Fruit fly (Drosophila melanogaster) whole organism, pupa: Measurements from ENCODE around the gene CG13070.
A peak's percentile ranks its signal among the peaks of the same experiment; 100 is the strongest.

Source experiments
- CG10348 ChIP-seq: fragments of 200-800 bp; sonication (Bioruptor generic); IDR thresholded peaks from 2 replicates; pipeline ENCODE4 v1.3.6; 2022; ENCODE audit warnings: missing biosample characterization, missing genetic modification characterization
- CG12605 ChIP-seq: fragments of 200-800 bp; sonication (Bioruptor generic); IDR thresholded peaks from 2 replicates; pipeline ENCODE4 v1.3.6; 2022; ENCODE audit warnings: missing biosample characterization, missing genetic modification characterization
- CG13204 ChIP-seq: fragments of 200-800 bp; sonication (Bioruptor generic); optimal IDR thresholded peaks from 2 replicates; lab custom pipeline; 2018; ENCODE audit warnings: missing biosample characterization, mild to moderate bottlenecking, missing genetic modification characterization, moderate library complexity
- CG14655 ChIP-seq: fragments of 200-800 bp; sonication (Bioruptor generic); optimal IDR thresholded peaks from 3 replicates; lab custom pipeline; 2017; ENCODE audit warnings: mild to moderate bottlenecking, missing biosample characterization, missing genetic modification reagents, missing genetic modification characterization
- CG15710 ChIP-seq: fragments of 200-800 bp; sonication (Bioruptor generic); optimal IDR thresholded peaks from 2 replicates; lab custom pipeline; 2018; ENCODE audit warnings: missing biosample characterization, mild to moderate bottlenecking, missing genetic modification characterization, moderate library complexity
- CG17806 ChIP-seq: fragments of 200-800 bp; sonication (Bioruptor generic); optimal IDR thresholded peaks from 2 replicates; lab custom pipeline; 2018; ENCODE audit warnings: missing biosample characterization, mild to moderate bottlenecking, missing genetic modification characterization, moderate library complexity
- CG32121 ChIP-seq: fragments of 200-800 bp; sonication (Bioruptor generic); IDR thresholded peaks from 2 replicates; pipeline ENCODE4 v1.3.6; 2022; ENCODE audit warnings: missing biosample characterization, missing genetic modification characterization
- CG34367 ChIP-seq: fragments of 200-800 bp; sonication (Bioruptor generic); optimal IDR thresholded peaks from 2 replicates; lab custom pipeline; 2018; ENCODE audit warnings: missing biosample characterization, mild to moderate bottlenecking, missing genetic modification characterization
- CG4496 ChIP-seq: fragments of 200-800 bp; sonication (Bioruptor generic); IDR thresholded peaks from 3 replicates; pipeline ENCODE4 v1.3.6; 2022; ENCODE audit warnings: missing biosample characterization, missing genetic modification characterization
- CG8159 ChIP-seq: fragments of 200-800 bp; sonication (Bioruptor generic); optimal IDR thresholded peaks from 3 replicates; lab custom pipeline; 2018; ENCODE audit warnings: missing biosample characterization, mild to moderate bottlenecking, missing genetic modification characterization, moderate library complexity
- CG8301 ChIP-seq: fragments of 200-800 bp; sonication (Bioruptor generic); optimal IDR thresholded peaks from 2 replicates; lab custom pipeline; 2018; ENCODE audit warnings: missing biosample characterization, mild to moderate bottlenecking, missing genetic modification characterization
- CG9948 ChIP-seq: fragments of 200-800 bp; sonication (Bioruptor generic); optimal IDR thresholded peaks from 2 replicates; lab custom pipeline; 2018; ENCODE audit warnings: missing biosample characterization, mild to moderate bottlenecking, missing genetic modification characterization, moderate library complexity
- D1 ChIP-seq: fragments of 200-800 bp; sonication (Bioruptor generic); optimal IDR thresholded peaks from 2 replicates; lab custom pipeline; 2018; ENCODE audit warnings: missing biosample characterization, mild to moderate bottlenecking, missing genetic modification characterization, moderate library complexity
- EcR ChIP-seq: fragments of 200-800 bp; sonication (Bioruptor generic); optimal IDR thresholded peaks from 3 replicates; lab custom pipeline; 2019; ENCODE audit warnings: missing biosample characterization, missing genetic modification characterization, mild to moderate bottlenecking, moderate library complexity, missing genetic modification reagents
- Ets98B ChIP-seq: fragments of 200-800 bp; sonication (Bioruptor generic); IDR thresholded peaks from 2 replicates; pipeline ENCODE4 v1.3.6; 2022; ENCODE audit warnings: missing biosample characterization, missing genetic modification characterization
- Pif1A ChIP-seq: fragments of 200-800 bp; sonication (Bioruptor generic); optimal IDR thresholded peaks from 3 replicates; lab custom pipeline; 2016; ENCODE audit warnings: missing biosample characterization, missing genetic modification characterization
- Pif1B ChIP-seq: fragments of 200-800 bp; sonication (Bioruptor generic); optimal IDR thresholded peaks from 3 replicates; lab custom pipeline; 2016; ENCODE audit warnings: missing biosample characterization, missing genetic modification characterization
- Snoo ChIP-seq: fragments of 200-800 bp; sonication (Bioruptor generic); optimal IDR thresholded peaks from 3 replicates; lab custom pipeline; 2017; ENCODE audit warnings: missing biosample characterization, mild to moderate bottlenecking, missing genetic modification characterization, inconsistent platforms
- fd96Ca ChIP-seq: fragments of 200-800 bp; sonication (Bioruptor generic); IDR thresholded peaks from 3 replicates; pipeline ENCODE4 v1.3.6; 2022; ENCODE audit warnings: missing biosample characterization, missing genetic modification characterization
- gl ChIP-seq: fragments of 200-800 bp; sonication (Bioruptor generic); optimal IDR thresholded peaks from 2 replicates; lab custom pipeline; 2018; ENCODE audit warnings: missing biosample characterization, mild to moderate bottlenecking, missing genetic modification characterization
- rn ChIP-seq: fragments of 200-800 bp; sonication (Bioruptor generic); IDR thresholded peaks from 2 replicates; pipeline ENCODE4 v1.3.6; 2022; ENCODE audit warnings: missing biosample characterization, missing genetic modification characterization

Gene CG13070

DNA sequence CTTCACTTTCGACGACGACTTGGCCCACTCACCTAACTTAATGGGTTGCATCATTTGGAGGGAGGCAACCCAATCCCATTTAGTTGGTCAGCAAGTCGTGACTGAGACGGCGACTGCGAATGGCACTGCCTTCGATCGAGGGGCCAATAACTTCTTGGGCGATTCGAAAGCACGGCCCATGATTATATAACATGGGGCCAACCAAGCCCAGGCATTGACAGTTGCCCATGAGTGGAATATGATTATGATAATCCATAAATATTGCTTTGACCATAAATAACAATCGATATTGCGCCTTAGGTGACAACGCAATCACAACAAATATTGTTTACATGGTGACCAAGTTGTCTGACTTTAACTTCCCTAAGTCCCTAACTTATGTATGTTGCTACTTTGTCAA lies 20.7 kb downstream of the CG13070 start, which contains the start of gene CG13048:
TSS of gene CG13048 (minus strand) at position 101 of the 400 bp plus-strand sequence.
- TF ChIP-seq D1 (tag; lab: Kevin White, UChicago) (no peak), CG17806 (tag; lab: Kevin White, UChicago) (no peak), CG9948 (no peak), CG10348 (GFP tag; lab: Robert Waterston, UW) (0 out of 2 replicates have a peak, but pooled peaks have one; percentile 16), CG14655 (GFP tag; lab: Kevin White, UChicago) (no peak), gl (tag; lab: Kevin White, UChicago) (no peak), CG34367 (tag; lab: Kevin White, UChicago) (no peak)

- TF ChIP-seq CG15710 (tag; lab: Kevin White, UChicago), result peak; percentile 29
- no peak for TF ChIP-seq CG8301 (tag; lab: Kevin White, UChicago)
- no peak for TF ChIP-seq CG32121 (GFP tag; lab: Robert Waterston, UW)
- 0 out of 3 replicates have a peak, but pooled peaks have one; percentile 17 for TF ChIP-seq CG4496
- TF ChIP-seq Snoo, result no peak
- TF ChIP-seq gl (tag; lab: Kevin White, UChicago), result no peak
- TF ChIP-seq CG12605, result no peak
- TF ChIP-seq CG8159, result peak; percentile 55
- TF ChIP-seq rn (GFP tag; lab: Robert Waterston, UW), result no peak
- TF ChIP-seq CG13204 (GFP tag; lab: Kevin White, UChicago), result no peak
- TF ChIP-seq CG9948, result peak; percentile 52
- peak; percentile 1 for TF ChIP-seq CG34367 (tag; lab: Kevin White, UChicago)
- peak; percentile 33 for TF ChIP-seq CG17806 (tag; lab: Kevin White, UChicago)
- TF ChIP-seq Ets98B (GFP tag; lab: Robert Waterston, UW), result no peak
- no peak for TF ChIP-seq Pif1A
- TF ChIP-seq CG14655 (GFP tag; lab: Kevin White, UChicago), result peak; percentile 17
- TF ChIP-seq Pif1B (GFP tag; lab: Kevin White, UChicago), result no peak
- TF ChIP-seq CG10348 (GFP tag; lab: Robert Waterston, UW), result no peak
- TF ChIP-seq D1 (tag; lab: Kevin White, UChicago), result no peak
- no peak for TF ChIP-seq fd96Ca
- no peak for TF ChIP-seq EcR
Measured at dm6 chr3L:16285346-16285911, 22.3 kb downstream of the CG13070 start, which contains the start of gene CG13047. CG13047 (minus strand) TSS chr3L:16285396.

DNA sequence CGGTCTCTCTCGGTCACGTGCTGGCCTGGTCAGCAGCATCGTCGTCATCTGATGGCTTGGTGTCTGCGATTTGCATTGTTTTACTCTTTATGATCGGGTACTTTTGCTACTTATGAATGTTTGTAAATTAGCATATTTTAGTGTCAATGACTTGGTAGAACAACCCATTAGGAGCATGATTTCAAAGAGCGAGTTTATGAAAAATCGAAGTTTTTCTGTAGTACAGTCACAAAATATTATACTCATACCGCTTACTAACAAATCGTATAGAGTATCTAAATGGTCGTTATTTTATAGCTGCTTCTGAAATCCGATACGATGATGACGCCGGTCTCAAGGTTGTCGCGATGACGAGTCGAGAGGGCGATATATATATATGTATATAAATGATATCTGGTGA lies 23.1 kb downstream of the CG13070 start:
- TF ChIP-seq CG17806 (tag; lab: Kevin White, UChicago) (peak; percentile 76), rn (GFP tag; lab: Robert Waterston, UW) (no peak), Pif1B (GFP tag; lab: Kevin White, UChicago) (peak; percentile 56), Snoo (peak; percentile 7), CG34367 (tag; lab: Kevin White, UChicago) (peak; percentile 67), CG9948 (peak; percentile 70), EcR (peak; percentile 87), CG8301 (tag; lab: Kevin White, UChicago) (no peak), CG4496 (no peak), Ets98B (GFP tag; lab: Robert Waterston, UW) (no peak), CG12605 (no peak), CG10348 (GFP tag; lab: Robert Waterston, UW) (no peak), gl (tag; lab: Kevin White, UChicago) (peak; percentile 53), CG15710 (tag; lab: Kevin White, UChicago) (peak; percentile 86), CG32121 (GFP tag; lab: Robert Waterston, UW) (no peak), CG14655 (GFP tag; lab: Kevin White, UChicago) (peak; percentile 27), D1 (tag; lab: Kevin White, UChicago) (peak; percentile 62), fd96Ca (no peak), CG13204 (GFP tag; lab: Kevin White, UChicago) (peak; percentile 33), CG8159 (peak; percentile 89), Pif1A (peak; percentile 65)

DNA sequence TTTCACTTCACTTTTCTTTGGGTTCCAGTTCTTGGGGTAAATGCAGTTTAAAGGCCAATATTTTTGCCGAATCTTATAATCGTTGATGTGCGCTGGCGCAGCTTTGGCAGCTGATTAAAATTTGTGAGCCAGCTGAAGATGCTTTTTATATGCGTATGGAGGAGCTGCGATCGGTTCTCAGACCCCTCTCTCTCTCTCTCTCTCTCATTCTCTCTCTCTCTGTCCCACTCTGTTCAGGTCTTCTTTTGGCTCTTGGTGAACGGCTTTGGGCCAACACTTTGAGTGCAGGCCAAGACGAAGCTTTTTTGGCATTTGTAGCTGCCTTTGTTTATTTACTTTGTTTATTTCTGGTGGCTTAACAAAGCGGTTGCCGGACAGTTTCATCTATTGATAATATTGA lies 25.2 kb downstream of the CG13070 start, which contains the start of gene CG13046:
TSS of gene CG13046 (minus strand) at position 101 of the 400 bp plus-strand sequence.
- TF ChIP-seq CG8301 (tag; lab: Kevin White, UChicago) (no peak), Ets98B (GFP tag; lab: Robert Waterston, UW) (no peak), CG34367 (tag; lab: Kevin White, UChicago) (no peak), CG13204 (GFP tag; lab: Kevin White, UChicago) (no peak), CG10348 (GFP tag; lab: Robert Waterston, UW) (no peak), fd96Ca (no peak), CG8159 (no peak), EcR (no peak)

- TF ChIP-seq CG14655 (GFP tag; lab: Kevin White, UChicago) (peak; percentile 52), CG34367 (tag; lab: Kevin White, UChicago) (peak; percentile 3), CG17806 (tag; lab: Kevin White, UChicago) (peak; percentile 22), CG15710 (tag; lab: Kevin White, UChicago) (peak; percentile 5), CG8159 (peak; percentile 10), Pif1A (peak; percentile 25), D1 (tag; lab: Kevin White, UChicago) (no peak), CG4496 (no peak), CG9948 (peak; percentile 32)
Measured at dm6 chr3L:16289067-16289466, 25.9 kb downstream of the CG13070 start.

DNA sequence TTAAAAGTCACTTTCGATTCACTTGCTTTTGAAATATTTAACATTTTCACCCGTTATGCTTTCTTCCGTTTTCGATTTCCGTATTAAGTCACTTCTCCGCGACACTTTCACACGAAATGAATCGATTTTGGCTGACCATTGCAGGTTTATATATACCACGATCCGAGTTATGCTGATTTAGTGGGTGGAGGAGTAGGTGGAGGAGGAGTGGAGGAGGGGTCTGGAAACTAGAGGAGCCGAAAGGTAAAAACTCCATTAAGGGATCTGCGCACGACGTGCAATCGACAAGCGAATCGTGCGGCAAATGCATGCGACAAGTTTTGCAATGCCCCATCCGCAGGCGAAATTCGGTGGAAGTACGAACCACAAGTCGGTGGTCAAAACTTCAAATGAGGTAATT lies 27.7 kb downstream of the CG13070 start, which contains the start of gene CG13045:
TSS of gene CG13045 (minus strand) at position 101 of the 400 bp plus-strand sequence.
- TF ChIP-seq CG8159, result no peak
- TF ChIP-seq, all 21 proteins: peak for 0
